Fruit fly (Drosophila melanogaster) whole organism, embryonic: Measurements from ENCODE around the gene Ccdc114.

ENCODE experiments used
- ATbp ChIP-seq: fragments of 200-800 bp; sonication (Bioruptor generic); optimal IDR thresholded peaks from 2 replicates; lab custom pipeline; 2017; ENCODE audit warnings: missing biosample characterization, mild to moderate bottlenecking, missing genetic modification characterization, missing genetic modification reagents
- Abd-B ChIP-seq: fragments of 200-800 bp; sonication (Bioruptor generic); optimal IDR thresholded peaks from 2 replicates; lab custom pipeline; 2018; ENCODE audit warnings: missing biosample characterization, mild to moderate bottlenecking, missing genetic modification characterization, moderate library complexity
- Bgb ChIP-seq: fragments of 200-800 bp; sonication (Bioruptor generic); IDR thresholded peaks from 2 replicates; pipeline ENCODE4 v1.3.6; 2022; ENCODE audit warnings: missing biosample characterization, missing genetic modification characterization; ENCODE audit not compliant: partially characterized antibody
- CG10543 ChIP-seq: fragments of 200-800 bp; sonication (Bioruptor generic); optimal IDR thresholded peaks from 3 replicates; lab custom pipeline; 2017; ENCODE audit warnings: missing biosample characterization, mild to moderate bottlenecking, missing genetic modification characterization, moderate library complexity
- CG11247 ChIP-seq: fragments of 200-800 bp; sonication (Bioruptor generic); IDR thresholded peaks from 2 replicates; pipeline ENCODE4 v1.3.6; 2022; ENCODE audit warnings: missing biosample characterization, missing genetic modification characterization
- CG11456 ChIP-seq: fragments of 200-800 bp; sonication (Bioruptor generic); IDR thresholded peaks from 3 replicates; pipeline ENCODE4 v1.3.6; 2022; ENCODE audit warnings: missing biosample characterization, missing genetic modification characterization
- CG14441 ChIP-seq: fragments of 200-800 bp; sonication (Bioruptor generic); IDR thresholded peaks from 2 replicates; pipeline ENCODE4 v1.3.6; 2022; ENCODE audit warnings: missing biosample characterization, missing genetic modification characterization
- CG14710 ChIP-seq: fragments of 200-800 bp; sonication (Bioruptor generic); optimal IDR thresholded peaks from 3 replicates; lab custom pipeline; 2019; ENCODE audit warnings: missing biosample characterization, mild to moderate bottlenecking, missing genetic modification characterization, moderate library complexity
- CG16813 ChIP-seq: fragments of 200-800 bp; sonication (Bioruptor generic); IDR thresholded peaks from 3 replicates; pipeline ENCODE4 v1.3.6; 2022; ENCODE audit warnings: missing biosample characterization, missing genetic modification characterization; ENCODE audit not compliant: partially characterized antibody
- CG18476 ChIP-seq: fragments of 200-800 bp; sonication (Bioruptor generic); optimal IDR thresholded peaks from 2 replicates; lab custom pipeline; 2016; ENCODE audit warnings: missing biosample characterization, mild to moderate bottlenecking, missing genetic modification characterization
- CG2120 ChIP-seq: fragments of 200-800 bp; sonication (Bioruptor generic); optimal IDR thresholded peaks from 3 replicates; lab custom pipeline; 2016; ENCODE audit warnings: missing biosample characterization, missing genetic modification characterization
- CG30403 ChIP-seq: fragments of 200-800 bp; sonication (Bioruptor generic); optimal IDR thresholded peaks from 3 replicates; lab custom pipeline; 2016; ENCODE audit warnings: missing biosample characterization, missing genetic modification characterization
- CG3838 ChIP-seq: fragments of 200-800 bp; sonication (Bioruptor generic); optimal IDR thresholded peaks from 3 replicates; lab custom pipeline; 2016; ENCODE audit warnings: missing biosample characterization, missing genetic modification characterization
- CG3847 ChIP-seq: fragments of 200-800 bp; sonication (Bioruptor generic); IDR thresholded peaks from 2 replicates; pipeline ENCODE4 v1.3.6; 2022; ENCODE audit warnings: missing biosample characterization, missing genetic modification characterization
- CG42726 ChIP-seq: fragments of 200-800 bp; sonication (Bioruptor generic); IDR thresholded peaks from 2 replicates; pipeline ENCODE4 v1.3.6; 2022; ENCODE audit warnings: missing biosample characterization, missing genetic modification characterization; ENCODE audit not compliant: partially characterized antibody
- CG4282 ChIP-seq: fragments of 200-800 bp; sonication (Bioruptor generic); optimal IDR thresholded peaks from 2 replicates; lab custom pipeline; 2016; ENCODE audit warnings: missing biosample characterization, missing genetic modification characterization
- CG4854 ChIP-seq: fragments of 200-800 bp; sonication (Bioruptor generic); optimal IDR thresholded peaks from 2 replicates; lab custom pipeline; 2016; ENCODE audit warnings: missing biosample characterization, missing genetic modification characterization, inconsistent platforms
- CG6175 ChIP-seq: fragments of 200-800 bp; sonication (Bioruptor generic); IDR thresholded peaks from 3 replicates; pipeline ENCODE4 v1.3.6; 2022; ENCODE audit warnings: missing biosample characterization, missing genetic modification characterization
- CG6765 ChIP-seq: fragments of 200-800 bp; sonication (Bioruptor generic); optimal IDR thresholded peaks from 3 replicates; lab custom pipeline; 2017; ENCODE audit warnings: missing biosample characterization, mild to moderate bottlenecking, missing genetic modification characterization
- CG6854 ChIP-seq: fragments of 200-800 bp; sonication (Bioruptor generic); optimal IDR thresholded peaks from 3 replicates; lab custom pipeline; 2017; ENCODE audit warnings: missing biosample characterization, mild to moderate bottlenecking, missing genetic modification characterization
- CG8924 ChIP-seq: fragments of 200-800 bp; optimal IDR thresholded peaks from 3 replicates; lab custom pipeline; 2019; ENCODE audit warnings: missing biosample characterization, mild to moderate bottlenecking, missing genetic modification characterization, moderate library complexity
- D19B ChIP-seq: fragments of 200-800 bp; sonication (Bioruptor generic); optimal IDR thresholded peaks from 2 replicates; lab custom pipeline; 2017; ENCODE audit warnings: missing biosample characterization, mild to moderate bottlenecking, missing genetic modification characterization
- Deaf1 ChIP-seq: fragments of 200-800 bp; optimal IDR thresholded peaks from 3 replicates; lab custom pipeline; 2019; ENCODE audit warnings: missing biosample characterization, mild to moderate bottlenecking, missing genetic modification characterization, moderate library complexity
- Ets65A ChIP-seq: fragments of 200-800 bp; sonication (Bioruptor generic); peaks from one replicate; lab custom pipeline; 2016; ENCODE audit warnings: missing biosample characterization, missing genetic modification characterization
- HmgD ChIP-seq: fragments of 200-800 bp; sonication (Bioruptor generic); optimal IDR thresholded peaks from 3 replicates; lab custom pipeline; 2016; ENCODE audit warnings: missing biosample characterization, missing genetic modification characterization
- Hr3 ChIP-seq: fragments of 200-800 bp; sonication (Bioruptor generic); optimal IDR thresholded peaks from 3 replicates; lab custom pipeline; 2016; ENCODE audit warnings: missing biosample characterization, missing genetic modification characterization
- Hr51 ChIP-seq, 2 experiments: fragments of 200-800 bp; sonication (Bioruptor generic); optimal IDR thresholded peaks; 2 replicates in 1 of 2; 3 replicates in 1 of 2; lab custom pipeline; 2016 to 2018; ENCODE audit warnings: missing biosample characterization in 2 of 2, missing genetic modification characterization in 2 of 2, mild to moderate bottlenecking in 1 of 2, moderate library complexity in 1 of 2
- PHDP ChIP-seq: fragments of 200-800 bp; sonication (Bioruptor generic); optimal IDR thresholded peaks from 3 replicates; lab custom pipeline; 2018; ENCODE audit warnings: missing biosample characterization, mild to moderate bottlenecking, missing genetic modification characterization, moderate library complexity
- Ptx1 ChIP-seq: fragments of 200-800 bp; sonication (Bioruptor generic); IDR thresholded peaks from 2 replicates; pipeline ENCODE4 v1.3.6; 2022; ENCODE audit warnings: missing biosample characterization, missing genetic modification characterization
- Sox102F ChIP-seq: fragments of 200-800 bp; sonication (Bioruptor generic); optimal IDR thresholded peaks from 2 replicates; lab custom pipeline; 2018; ENCODE audit warnings: missing biosample characterization, mild to moderate bottlenecking, missing genetic modification characterization, moderate library complexity
- Sry-δ ChIP-seq: fragments of 200-800 bp; sonication (Bioruptor generic); optimal IDR thresholded peaks from 2 replicates; lab custom pipeline; 2016; ENCODE audit warnings: missing biosample characterization, missing genetic modification characterization
- TFAM ChIP-seq: fragments of 200-800 bp; sonication (Bioruptor generic); optimal IDR thresholded peaks from 2 replicates; lab custom pipeline; 2017; ENCODE audit warnings: missing biosample characterization, missing genetic modification characterization, inconsistent platforms
- Xbp1 ChIP-seq: fragments of 200-800 bp; sonication (Bioruptor generic); optimal IDR thresholded peaks from 3 replicates; lab custom pipeline; 2016; ENCODE audit warnings: missing biosample characterization, mild to moderate bottlenecking, missing genetic modification characterization
- ara ChIP-seq: fragments of 200-800 bp; sonication (Bioruptor generic); IDR thresholded peaks from 2 replicates; pipeline ENCODE4 v1.3.6; 2022; ENCODE audit warnings: missing biosample characterization, missing genetic modification characterization
- ash1 ChIP-seq: fragments of 200-800 bp; sonication (Bioruptor generic); optimal IDR thresholded peaks from 2 replicates; lab custom pipeline; 2018; ENCODE audit warnings: missing biosample characterization, mild to moderate bottlenecking, missing genetic modification characterization
- bcd ChIP-seq: fragments of 200-800 bp; sonication (Bioruptor generic); optimal IDR thresholded peaks from 2 replicates; lab custom pipeline; 2017; ENCODE audit warnings: missing biosample characterization, mild to moderate bottlenecking, missing genetic modification characterization
- cas ChIP-seq: fragments of 200-800 bp; sonication (Bioruptor generic); IDR thresholded peaks from 2 replicates; pipeline ENCODE4 v1.3.6; 2022; ENCODE audit warnings: missing biosample characterization, missing genetic modification characterization
- gfzf ChIP-seq: fragments of 200-800 bp; sonication (Bioruptor generic); optimal IDR thresholded peaks from 2 replicates; lab custom pipeline; 2016; ENCODE audit warnings: missing biosample characterization, mild to moderate bottlenecking, missing genetic modification characterization, moderate library complexity
- gsb ChIP-seq: fragments of 200-800 bp; sonication (Bioruptor generic); IDR thresholded peaks from 2 replicates; pipeline ENCODE4 v1.3.6; 2022; ENCODE audit warnings: missing biosample characterization, missing genetic modification characterization
- onecut ChIP-seq: fragments of 200-800 bp; sonication (Bioruptor generic); IDR thresholded peaks from 2 replicates; pipeline ENCODE4 v1.3.6; 2022; ENCODE audit warnings: missing biosample characterization, missing genetic modification characterization
- p53 ChIP-seq: fragments of 200-800 bp; sonication (Bioruptor generic); optimal IDR thresholded peaks from 2 replicates; lab custom pipeline; 2016; ENCODE audit warnings: missing biosample characterization, missing genetic modification characterization
- pb ChIP-seq: fragments of 200-800 bp; sonication (Bioruptor generic); optimal IDR thresholded peaks from 3 replicates; lab custom pipeline; 2016; ENCODE audit warnings: missing biosample characterization, missing genetic modification characterization
- pho ChIP-seq: fragments of 200-800 bp; sonication (Bioruptor generic); optimal IDR thresholded peaks from 2 replicates; lab custom pipeline; 2016; ENCODE audit warnings: missing biosample characterization, missing genetic modification characterization
- phol ChIP-seq: fragments of 200-800 bp; sonication (Bioruptor generic); optimal IDR thresholded peaks from 3 replicates; lab custom pipeline; 2018; ENCODE audit warnings: missing biosample characterization, mild to moderate bottlenecking, missing genetic modification characterization, moderate library complexity
- sima ChIP-seq: fragments of 200-800 bp; sonication (Bioruptor generic); optimal IDR thresholded peaks from 2 replicates; lab custom pipeline; 2016; ENCODE audit warnings: missing biosample characterization, missing genetic modification characterization
- tll ChIP-seq, 2 experiments: fragments of 200-800 bp in 1 of 2; fragments of >200 bp in 1 of 2; sonication (Bioruptor generic) in 1 of 2; optimal IDR thresholded peaks; 2 replicates each; lab custom pipeline; 2017 to 2019; ENCODE audit warnings: missing biosample characterization in 2 of 2, missing genetic modification characterization in 2 of 2, mild to moderate bottlenecking in 1 of 2, moderate library complexity in 1 of 2
- vnd ChIP-seq: fragments of 200-800 bp; sonication (Bioruptor generic); IDR thresholded peaks from 3 replicates; pipeline ENCODE4 v1.3.6; 2022; ENCODE audit warnings: missing biosample characterization, missing genetic modification characterization; ENCODE audit not compliant: partially characterized antibody

The Ccdc114 gene

dm6 chr3R:16655494-16656493, 31.3 kb upstream of the Ccdc114 start, which contains the start of gene modSP (continued):
- TF ChIP-seq sima (no peak), CG3838 (GFP tag; lab: Kevin White, UChicago) (no peak), Hr51 (GFP tag; optimal IDR thresholded peaks at IDR 0.05; lab: Kevin White, UChicago) (peak in 1 of 2 experiments; percentile 37), CG3847 (GFP tag; lab: Robert Waterston, UW) (peak; percentile 22; the same call in 1 of the 2 replicates), CG6175 (no peak), Sry-δ (peak; percentile 49), Hr3 (GFP tag; lab: Kevin White, UChicago) (peak; percentile 38), Abd-B (GFP tag; lab: Kevin White, UChicago) (peak; percentile 7), PHDP (tag; lab: Kevin White, UChicago) (no peak), TFAM (GFP tag; lab: Kevin White, UChicago) (no peak), Sox102F (peak; percentile 35), cas (no peak), CG14441 (peak; percentile 43; the same call in 1 of the 2 replicates), Deaf1 (tag; lab: Kevin White, UChicago) (peak; percentile 60), tll (GFP tag; optimal IDR thresholded peaks at IDR 0.05; lab: Kevin White, UChicago) (no peak), bcd (peak; percentile 31), Ets65A (GFP tag; lab: Kevin White, UChicago) (peak; percentile 96), CG16813 (peak; percentile 78), ATbp (GFP tag; lab: Kevin White, UChicago) (no peak), Ptx1 (GFP tag; lab: Robert Waterston, UW) (peak; percentile 45; the same call in 1 of the 2 replicates), CG11456 (GFP tag; lab: Robert Waterston, UW) (peak; percentile 69; the same call in 2 of the 3 replicates), CG6765 (GFP tag; lab: Kevin White, UChicago) (no peak), CG30403 (peak; percentile 43), ara (GFP tag; lab: Robert Waterston, UW) (no peak), CG4854 (no peak), gsb (GFP tag; lab: Robert Waterston, UW) (no peak), CG6854 (GFP tag; lab: Kevin White, UChicago) (no peak), CG11247 (GFP tag; lab: Robert Waterston, UW) (0 out of 2 replicates have a peak, but pooled peaks have one; percentile 36), CG2120 (peak; percentile 72), D19B (peak; percentile 45), pho (no peak), p53 (GFP tag; lab: Kevin White, UChicago) (no peak), CG14710 (peak; percentile 46), CG18476 (GFP tag; lab: Kevin White, UChicago) (peak; percentile 28), phol (peak; percentile 13), CG42726 (GFP tag; lab: Robert Waterston, UW) (peak; percentile 68; the same call in 1 of the 2 replicates), CG8924 (tag; lab: Kevin White, UChicago) (peak; percentile 35), CG10543 (peak; percentile 16), CG4282 (GFP tag; lab: Kevin White, UChicago) (no peak), Bgb (GFP tag; lab: Robert Waterston, UW) (peak; percentile 78), gfzf (GFP tag; lab: Kevin White, UChicago) (peak; percentile 41), HmgD (GFP tag; lab: Kevin White, UChicago) (no peak), vnd (GFP tag; lab: Robert Waterston, UW) (peak; percentile 62), ash1 (GFP tag; lab: Kevin White, UChicago) (no peak), pb (GFP tag; lab: Kevin White, UChicago) (peak; percentile 22), Xbp1 (GFP tag; lab: Kevin White, UChicago) (peak; percentile 47), onecut (GFP tag; lab: Robert Waterston, UW) (peak; percentile 91)
